Fruit fly (Drosophila melanogaster) whole organism, prepupa: Measurements from ENCODE around the gene CG2611.
A peak's percentile ranks its signal among the peaks of the same experiment; 100 is the strongest.

Experiments used
- Blimp-1 ChIP-seq: fragments of 200-800 bp; sonication (Bioruptor generic); optimal IDR thresholded peaks from 3 replicates; lab custom pipeline; 2017; ENCODE audit warnings: missing biosample characterization, missing genetic modification characterization, mild to moderate bottlenecking, moderate library complexity, missing genetic modification reagents
- CG11294 ChIP-seq: fragments of 200-800 bp; sonication (Bioruptor generic); IDR thresholded peaks from 2 replicates; pipeline ENCODE4 v1.3.6; 2022; ENCODE audit warnings: missing biosample characterization, missing genetic modification characterization
- CG11762 ChIP-seq: fragments of 200-800 bp; sonication (Bioruptor generic); optimal IDR thresholded peaks from 3 replicates; lab custom pipeline; 2016; ENCODE audit warnings: missing biosample characterization, missing genetic modification characterization; ENCODE audit not compliant: insufficient read depth
- CG11902 ChIP-seq: fragments of 200-800 bp; sonication (Bioruptor generic); optimal IDR thresholded peaks from 3 replicates; lab custom pipeline; 2016; ENCODE audit warnings: missing biosample characterization, missing genetic modification characterization
- CG15336 ChIP-seq: fragments of 200-800 bp; sonication (Bioruptor generic); IDR thresholded peaks from 2 replicates; pipeline ENCODE4 v1.3.6; 2022; ENCODE audit warnings: missing biosample characterization, missing genetic modification characterization
- CG1621 ChIP-seq: fragments of 200-800 bp; sonication (Bioruptor generic); optimal IDR thresholded peaks from 3 replicates; lab custom pipeline; 2018; ENCODE audit warnings: missing biosample characterization, mild to moderate bottlenecking, missing genetic modification characterization
- CG16779 ChIP-seq: fragments of 200-800 bp; sonication (Bioruptor generic); optimal IDR thresholded peaks from 3 replicates; lab custom pipeline; 2017; ENCODE audit warnings: missing biosample characterization, mild to moderate bottlenecking, missing genetic modification characterization
- CG3032 ChIP-seq: fragments of 200-800 bp; optimal IDR thresholded peaks from 2 replicates; lab custom pipeline; 2019; ENCODE audit warnings: missing biosample characterization, mild to moderate bottlenecking, missing genetic modification characterization, moderate library complexity
- CG31627 ChIP-seq: fragments of 200-800 bp; sonication (Bioruptor generic); optimal IDR thresholded peaks from 3 replicates; lab custom pipeline; 2016; ENCODE audit warnings: missing biosample characterization, missing genetic modification characterization
- CG32006 ChIP-seq: fragments of 200-800 bp; sonication (Bioruptor generic); optimal IDR thresholded peaks from 3 replicates; lab custom pipeline; 2017; ENCODE audit warnings: missing biosample characterization, mild to moderate bottlenecking, missing genetic modification characterization
- CG3919 ChIP-seq: fragments of 200-800 bp; sonication (Bioruptor generic); optimal IDR thresholded peaks from 3 replicates; lab custom pipeline; 2016; ENCODE audit warnings: missing biosample characterization, missing genetic modification characterization
- CG6163 ChIP-seq: fragments of 200-800 bp; sonication (Bioruptor generic); IDR thresholded peaks from 3 replicates; pipeline ENCODE4 v1.3.6; 2022; ENCODE audit warnings: missing biosample characterization, missing genetic modification characterization
- CG6276 ChIP-seq: fragments of 200-800 bp; sonication (Bioruptor generic); optimal IDR thresholded peaks from 2 replicates; lab custom pipeline; 2017; ENCODE audit warnings: missing biosample characterization, mild to moderate bottlenecking, missing genetic modification characterization
- CG6792 ChIP-seq: fragments of 200-800 bp; sonication (Bioruptor generic); optimal IDR thresholded peaks from 3 replicates; lab custom pipeline; 2016; ENCODE audit warnings: missing biosample characterization, missing genetic modification characterization
- CG6854 ChIP-seq: fragments of 200-800 bp; sonication (Bioruptor generic); optimal IDR thresholded peaks from 2 replicates; lab custom pipeline; 2017; ENCODE audit warnings: missing biosample characterization, mild to moderate bottlenecking, missing genetic modification characterization
- CG8119 ChIP-seq: fragments of 200-800 bp; sonication (Bioruptor generic); IDR thresholded peaks from 3 replicates; pipeline ENCODE4 v1.3.6; 2022; ENCODE audit warnings: missing biosample characterization, missing genetic modification characterization
- CG8632 ChIP-seq: fragments of 200-800 bp; sonication (Bioruptor generic); optimal IDR thresholded peaks from 3 replicates; lab custom pipeline; 2016; ENCODE audit warnings: missing biosample characterization, missing genetic modification characterization
- CG9139 ChIP-seq: fragments of 200-800 bp; sonication (Bioruptor generic); optimal IDR thresholded peaks from 3 replicates; lab custom pipeline; 2017; ENCODE audit warnings: missing biosample characterization, mild to moderate bottlenecking, missing genetic modification characterization
- Eip78C ChIP-seq: fragments of 200-800 bp; sonication (Bioruptor generic); peaks from one replicate; lab custom pipeline; 2016; ENCODE audit warnings: missing biosample characterization, missing genetic modification characterization
- Eip93F ChIP-seq: fragments of 200-800 bp; sonication (Bioruptor generic); optimal IDR thresholded peaks from 2 replicates; lab custom pipeline; 2016; ENCODE audit warnings: missing biosample characterization, mild to moderate bottlenecking, missing genetic modification characterization
- Ets96B ChIP-seq: fragments of 200-800 bp; optimal IDR thresholded peaks from 2 replicates; lab custom pipeline; 2019; ENCODE audit warnings: missing biosample characterization, mild to moderate bottlenecking, missing genetic modification characterization, moderate library complexity
- Gug ChIP-seq: fragments of 200-800 bp; sonication (Bioruptor generic); IDR thresholded peaks from 2 replicates; pipeline ENCODE4 v1.3.6; 2022; ENCODE audit warnings: missing biosample characterization, missing genetic modification characterization
- Hr38 ChIP-seq: sonication (Bioruptor generic); optimal IDR thresholded peaks from 2 replicates; lab custom pipeline; 2016; ENCODE audit warnings: missing biosample characterization, missing genetic modification characterization
- Hr39 ChIP-seq: fragments of 200-800 bp; sonication (Bioruptor generic); optimal IDR thresholded peaks from 2 replicates; lab custom pipeline; 2016; ENCODE audit warnings: missing biosample characterization, missing genetic modification characterization
- Hr4 ChIP-seq: fragments of 200-800 bp; sonication (Bioruptor generic); optimal IDR thresholded peaks from 3 replicates; lab custom pipeline; 2016; ENCODE audit warnings: missing biosample characterization, missing genetic modification characterization
- OdsH ChIP-seq: fragments of 200-800 bp; sonication (Bioruptor generic); optimal IDR thresholded peaks from 3 replicates; lab custom pipeline; 2016; ENCODE audit warnings: missing biosample characterization, missing genetic modification characterization
- Sox102F ChIP-seq: fragments of 200-800 bp; sonication (Bioruptor generic); optimal IDR thresholded peaks from 2 replicates; lab custom pipeline; 2016; ENCODE audit warnings: missing biosample characterization, mild to moderate bottlenecking, missing genetic modification characterization
- Sox15 ChIP-seq: fragments of 200-800 bp; sonication (Bioruptor generic); optimal IDR thresholded peaks from 3 replicates; lab custom pipeline; 2016; ENCODE audit warnings: missing biosample characterization, missing genetic modification characterization
- achi ChIP-seq: fragments of 200-800 bp; sonication (Bioruptor generic); optimal IDR thresholded peaks from 3 replicates; lab custom pipeline; 2016; ENCODE audit warnings: missing biosample characterization, missing genetic modification characterization
- cyc ChIP-seq: fragments of 200-800 bp; sonication (Bioruptor generic); optimal IDR thresholded peaks from 3 replicates; lab custom pipeline; 2016; ENCODE audit warnings: missing biosample characterization, missing genetic modification characterization
- eg ChIP-seq: fragments of 200-800 bp; sonication (Bioruptor generic); IDR thresholded peaks from 3 replicates; pipeline ENCODE4 v1.3.6; 2022; ENCODE audit warnings: missing biosample characterization, missing genetic modification characterization
- esn ChIP-seq: fragments of 200-800 bp; sonication (Bioruptor generic); optimal IDR thresholded peaks from 2 replicates; lab custom pipeline; 2016; ENCODE audit warnings: missing biosample characterization, mild to moderate bottlenecking, missing genetic modification characterization, moderate library complexity
- fd59A ChIP-seq: fragments of 200-800 bp; sonication (Bioruptor generic); optimal IDR thresholded peaks from 2 replicates; lab custom pipeline; 2017; ENCODE audit warnings: missing biosample characterization, mild to moderate bottlenecking, missing genetic modification characterization, missing genetic modification reagents
- pdm3 ChIP-seq: fragments of 200-800 bp; sonication (Bioruptor generic); optimal IDR thresholded peaks from 3 replicates; lab custom pipeline; 2016; ENCODE audit warnings: missing biosample characterization, missing genetic modification characterization
- spab ChIP-seq: fragments of 200-800 bp; sonication (Bioruptor generic); optimal IDR thresholded peaks from 2 replicates; lab custom pipeline; 2017; ENCODE audit warnings: missing biosample characterization, mild to moderate bottlenecking, missing genetic modification characterization, missing genetic modification reagents
- svp ChIP-seq: fragments of 200-800 bp; sonication (Bioruptor generic); peaks from one replicate; lab custom pipeline; 2016; ENCODE audit warnings: missing biosample characterization, missing genetic modification characterization
- topi ChIP-seq: fragments of 200-800 bp; sonication (Bioruptor generic); optimal IDR thresholded peaks from 3 replicates; lab custom pipeline; 2016; ENCODE audit warnings: missing biosample characterization, missing genetic modification characterization
- vri ChIP-seq: fragments of 200-800 bp; sonication (Bioruptor generic); optimal IDR thresholded peaks from 3 replicates; lab custom pipeline; 2016; ENCODE audit warnings: missing biosample characterization, mild to moderate bottlenecking, missing genetic modification characterization

The CG2611 gene

DNA sequence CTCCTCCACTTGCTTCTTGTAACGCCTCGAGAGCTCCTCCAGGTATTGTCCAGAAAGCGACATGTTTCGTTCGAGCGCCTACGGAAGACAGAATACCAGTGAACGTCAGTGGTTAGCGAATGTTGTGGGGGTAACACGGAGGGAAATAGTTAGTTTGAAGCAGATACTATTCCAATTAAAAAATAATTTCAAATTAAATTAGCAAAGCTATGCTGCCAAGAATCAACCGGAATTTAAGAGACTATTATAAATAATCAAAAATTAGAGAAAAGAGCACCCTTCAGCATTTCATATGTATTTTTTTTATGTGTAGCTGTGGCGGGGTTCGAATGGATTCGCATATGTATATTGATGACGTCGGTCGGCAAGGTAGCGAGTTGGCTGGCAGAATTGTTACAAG lies 11.1 kb downstream of the CG2611 start:
- TF ChIP-seq CG6163 (GFP tag; lab: Robert Waterston, UW), result 0 out of 3 replicates have a peak, but pooled peaks have one; percentile 59
- TF ChIP-seq CG15336, result peak; percentile 39; the same call in 1 of the 2 replicates
- TF ChIP-seq esn, result no peak

DNA sequence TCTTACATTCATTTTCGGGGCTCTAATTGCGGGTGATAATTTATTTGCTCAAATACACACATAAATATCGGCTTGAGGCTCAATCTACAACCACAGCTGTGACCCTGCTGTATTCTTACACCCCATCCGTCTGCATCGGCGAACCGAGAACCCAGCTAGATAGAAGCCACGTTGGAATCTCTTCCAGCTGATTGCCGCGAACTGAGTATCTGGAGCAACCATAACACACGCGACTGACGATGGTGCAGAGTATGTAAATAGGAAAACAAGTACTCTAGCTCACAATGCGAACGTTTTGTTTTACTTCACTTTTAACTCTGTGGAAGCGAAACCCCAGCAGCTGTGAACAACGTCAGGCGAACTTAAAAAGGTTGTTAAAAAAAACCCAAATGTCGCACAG lies 14.4 kb downstream of the CG2611 start:
- TF ChIP-seq vri, result no peak
- peak; percentile 90 for TF ChIP-seq svp
- no peak for TF ChIP-seq CG32006 (GFP tag; lab: Kevin White, UChicago)

DNA sequence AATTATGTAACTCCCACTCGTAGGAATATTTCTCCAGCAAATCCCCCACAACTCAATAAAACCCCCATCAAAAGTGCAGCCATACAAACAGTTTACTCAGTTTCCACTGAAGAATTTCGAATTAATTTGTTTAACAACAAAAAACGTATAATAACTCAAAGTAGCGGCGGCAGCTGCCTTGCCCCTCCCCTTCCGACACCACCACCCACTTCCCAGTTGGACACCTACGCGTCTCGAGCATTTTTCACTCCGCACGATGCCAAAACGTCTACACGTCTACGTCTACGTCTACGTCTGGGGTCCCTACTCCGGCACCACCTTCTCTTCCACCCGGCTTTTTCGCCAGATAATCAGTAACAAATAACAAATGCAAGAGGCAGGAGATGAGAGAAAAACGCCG lies 21.2 kb downstream of the CG2611 start:
- 0 out of 3 replicates have a peak, but pooled peaks have one; percentile 26 for TF ChIP-seq eg
- TF ChIP-seq CG8119 (GFP tag; lab: Robert Waterston, UW), result peak; percentile 26; the same call in 1 of the 3 replicates
- TF ChIP-seq CG6163 (GFP tag; lab: Robert Waterston, UW), result no peak
- peak; percentile 25 for TF ChIP-seq CG6276

dm6 chr2L:20673737-20674461 lies 23.9 kb downstream of the CG2611 start:
- TF ChIP-seq CG32006 (GFP tag; lab: Kevin White, UChicago) (peak; percentile 16), svp (peak; percentile 37), topi (GFP tag; lab: Kevin White, UChicago) (no peak), eg (0 out of 3 replicates have a peak, but pooled peaks have one; percentile 22), CG6276 (no peak), CG11902 (GFP tag; lab: Kevin White, UChicago) (no peak), Eip78C (GFP tag; lab: Kevin White, UChicago) (peak; percentile 18), CG16779 (tag; lab: Kevin White, UChicago) (peak; percentile 70)
- TF ChIP-seq, all 60 proteins: peak for 5

DNA sequence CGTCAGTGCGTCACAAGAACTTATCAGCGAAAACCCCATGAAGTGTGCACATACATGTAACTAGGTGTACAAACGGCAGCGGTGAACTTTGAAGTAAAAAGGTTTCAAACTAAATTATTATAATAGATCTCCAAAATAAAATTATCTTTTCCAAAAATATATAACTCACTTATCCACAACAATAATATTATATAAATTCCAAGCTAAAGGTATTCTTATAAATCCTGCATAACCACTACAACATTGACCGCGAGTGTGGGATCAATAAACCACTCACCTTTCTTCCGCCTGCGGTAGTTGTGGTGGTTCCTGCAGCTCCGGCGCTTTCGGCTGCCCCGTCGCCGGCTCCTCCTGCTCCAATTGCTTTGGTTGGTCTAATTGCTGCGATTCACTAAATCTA lies 24.7 kb downstream of the CG2611 start:
- no peak for TF ChIP-seq Hr4 (GFP tag; lab: Kevin White, UChicago)
- no peak for TF ChIP-seq Hr39
- no peak for TF ChIP-seq pdm3 (GFP tag; lab: Kevin White, UChicago)
- no peak for TF ChIP-seq spab (GFP tag; lab: Kevin White, UChicago)
- peak; percentile 8 for TF ChIP-seq Eip78C (GFP tag; lab: Kevin White, UChicago)
- TF ChIP-seq svp, result peak; percentile 47
- TF ChIP-seq CG11762 (GFP tag; lab: Kevin White, UChicago), result no peak
- no peak for TF ChIP-seq CG11294 (GFP tag; lab: Robert Waterston, UW)
- 0 out of 3 replicates have a peak, but pooled peaks have one; percentile 35 for TF ChIP-seq eg
- TF ChIP-seq, all 60 proteins: peak for 3

DNA sequence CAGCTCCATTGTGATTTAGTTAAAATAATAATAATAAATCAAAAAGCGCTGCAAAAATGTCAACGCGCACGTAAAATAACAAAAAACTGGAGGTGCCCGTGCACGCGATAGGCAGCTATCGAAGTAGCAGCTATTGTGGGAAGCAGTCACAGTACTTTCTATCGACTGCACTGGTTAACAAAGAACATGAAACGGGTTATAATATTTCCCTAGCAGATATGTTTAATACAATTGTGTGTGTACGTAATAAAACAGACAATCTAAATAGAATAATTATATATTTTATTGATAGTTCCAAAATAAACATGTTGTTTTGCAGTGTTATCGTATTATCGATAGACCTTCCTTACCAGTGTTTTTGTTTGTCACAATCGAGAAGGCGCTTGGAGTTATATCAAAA lies 25.9 kb downstream of the CG2611 start, which contains the start of the genes CG31678 and IKKepsilon:
Gene CG31678, minus strand, starts transcription at position 67 of the 400 bp plus-strand sequence.
Gene IKKepsilon, plus strand, starts transcription at position 171 of the 400 bp plus-strand sequence.
- TF ChIP-seq achi (peak; percentile 50), Hr38 (GFP tag; lab: Kevin White, UChicago) (no peak), Hr39 (no peak), CG31627 (GFP tag; lab: Kevin White, UChicago) (peak; percentile 44), fd59A (GFP tag; lab: Kevin White, UChicago) (no peak), CG3032 (tag; lab: Kevin White, UChicago) (peak; percentile 35), pdm3 (GFP tag; lab: Kevin White, UChicago) (peak; percentile 58), CG6792 (peak; percentile 45), cyc (GFP tag; lab: Kevin White, UChicago) (peak; percentile 25), Gug (GFP tag; lab: Robert Waterston, UW) (peak; percentile 14; the same call in 1 of the 2 replicates), CG8119 (GFP tag; lab: Robert Waterston, UW) (peak; percentile 40; the same call in 1 of the 3 replicates), Blimp-1 (no peak), CG9139 (GFP tag; lab: Kevin White, UChicago) (no peak), Ets96B (tag; lab: Kevin White, UChicago) (peak; percentile 42), svp (peak; percentile 81), CG6854 (GFP tag; lab: Kevin White, UChicago) (peak; percentile 6), Sox15 (GFP tag; lab: Kevin White, UChicago) (no peak), esn (peak; percentile 51), OdsH (GFP tag; lab: Kevin White, UChicago) (peak; percentile 68), topi (GFP tag; lab: Kevin White, UChicago) (peak; percentile 47), Sox102F (GFP tag; lab: Kevin White, UChicago) (no peak), Hr4 (GFP tag; lab: Kevin White, UChicago) (peak; percentile 56), vri (no peak), CG1621 (tag; lab: Kevin White, UChicago) (no peak), CG8632 (peak; percentile 2), CG3919 (GFP tag; lab: Kevin White, UChicago) (peak; percentile 46), spab (GFP tag; lab: Kevin White, UChicago) (no peak), CG32006 (GFP tag; lab: Kevin White, UChicago) (peak; percentile 39), CG6163 (GFP tag; lab: Robert Waterston, UW) (peak; percentile 43; the same call in 2 of the 3 replicates), Eip93F (GFP tag; lab: Kevin White, UChicago) (no peak), Eip78C (GFP tag; lab: Kevin White, UChicago) (peak; percentile 67)
